Fruit fly (Drosophila melanogaster) whole organism, prepupa: ENCODE results near the gene CG7653.
A peak's percentile ranks its signal among the peaks of the same experiment; 100 is the strongest.

Source experiments
- Blimp-1 ChIP-seq: fragments of 200-800 bp; sonication (Bioruptor generic); optimal IDR thresholded peaks from 3 replicates; lab custom pipeline; 2017; ENCODE audit warnings: missing biosample characterization, missing genetic modification characterization, mild to moderate bottlenecking, moderate library complexity, missing genetic modification reagents
- CG11294 ChIP-seq: fragments of 200-800 bp; sonication (Bioruptor generic); IDR thresholded peaks from 2 replicates; pipeline ENCODE4 v1.3.6; 2022; ENCODE audit warnings: missing biosample characterization, missing genetic modification characterization
- CG11902 ChIP-seq: fragments of 200-800 bp; sonication (Bioruptor generic); optimal IDR thresholded peaks from 3 replicates; lab custom pipeline; 2016; ENCODE audit warnings: missing biosample characterization, missing genetic modification characterization
- CG3032 ChIP-seq: fragments of 200-800 bp; optimal IDR thresholded peaks from 2 replicates; lab custom pipeline; 2019; ENCODE audit warnings: missing biosample characterization, mild to moderate bottlenecking, missing genetic modification characterization, moderate library complexity
- CG31627 ChIP-seq: fragments of 200-800 bp; sonication (Bioruptor generic); optimal IDR thresholded peaks from 3 replicates; lab custom pipeline; 2016; ENCODE audit warnings: missing biosample characterization, missing genetic modification characterization
- CG32006 ChIP-seq: fragments of 200-800 bp; sonication (Bioruptor generic); optimal IDR thresholded peaks from 3 replicates; lab custom pipeline; 2017; ENCODE audit warnings: missing biosample characterization, mild to moderate bottlenecking, missing genetic modification characterization
- CG34406 ChIP-seq: fragments of 200-800 bp; sonication (Bioruptor generic); optimal IDR thresholded peaks from 3 replicates; lab custom pipeline; 2016; ENCODE audit warnings: missing biosample characterization, missing genetic modification characterization
- CG6276 ChIP-seq: fragments of 200-800 bp; sonication (Bioruptor generic); optimal IDR thresholded peaks from 2 replicates; lab custom pipeline; 2017; ENCODE audit warnings: missing biosample characterization, mild to moderate bottlenecking, missing genetic modification characterization
- CG6792 ChIP-seq: fragments of 200-800 bp; sonication (Bioruptor generic); optimal IDR thresholded peaks from 3 replicates; lab custom pipeline; 2016; ENCODE audit warnings: missing biosample characterization, missing genetic modification characterization
- CG6854 ChIP-seq: fragments of 200-800 bp; sonication (Bioruptor generic); optimal IDR thresholded peaks from 2 replicates; lab custom pipeline; 2017; ENCODE audit warnings: missing biosample characterization, mild to moderate bottlenecking, missing genetic modification characterization
- CG7368 ChIP-seq: fragments of 200-800 bp; sonication (Bioruptor generic); optimal IDR thresholded peaks from 3 replicates; lab custom pipeline; 2016; ENCODE audit warnings: missing biosample characterization, missing genetic modification characterization
- CG8319 ChIP-seq: fragments of 200-800 bp; sonication (Bioruptor generic); optimal IDR thresholded peaks from 3 replicates; lab custom pipeline; 2016; ENCODE audit warnings: missing biosample characterization, missing genetic modification characterization
- CG9139 ChIP-seq: fragments of 200-800 bp; sonication (Bioruptor generic); optimal IDR thresholded peaks from 3 replicates; lab custom pipeline; 2017; ENCODE audit warnings: missing biosample characterization, mild to moderate bottlenecking, missing genetic modification characterization
- Eip75B ChIP-seq: fragments of 200-800 bp; sonication (Bioruptor generic); optimal IDR thresholded peaks from 3 replicates; lab custom pipeline; 2016; ENCODE audit warnings: missing biosample characterization, missing genetic modification characterization
- Eip78C ChIP-seq: fragments of 200-800 bp; sonication (Bioruptor generic); peaks from one replicate; lab custom pipeline; 2016; ENCODE audit warnings: missing biosample characterization, missing genetic modification characterization
- Eip93F ChIP-seq: fragments of 200-800 bp; sonication (Bioruptor generic); optimal IDR thresholded peaks from 2 replicates; lab custom pipeline; 2016; ENCODE audit warnings: missing biosample characterization, mild to moderate bottlenecking, missing genetic modification characterization
- Ets21C ChIP-seq: fragments of 200-800 bp; sonication (Bioruptor generic); optimal IDR thresholded peaks from 3 replicates; lab custom pipeline; 2016; ENCODE audit warnings: missing biosample characterization, missing genetic modification characterization
- Gug ChIP-seq: fragments of 200-800 bp; sonication (Bioruptor generic); IDR thresholded peaks from 2 replicates; pipeline ENCODE4 v1.3.6; 2022; ENCODE audit warnings: missing biosample characterization, missing genetic modification characterization
- Hr38 ChIP-seq: sonication (Bioruptor generic); optimal IDR thresholded peaks from 2 replicates; lab custom pipeline; 2016; ENCODE audit warnings: missing biosample characterization, missing genetic modification characterization
- Hr39 ChIP-seq: fragments of 200-800 bp; sonication (Bioruptor generic); optimal IDR thresholded peaks from 2 replicates; lab custom pipeline; 2016; ENCODE audit warnings: missing biosample characterization, missing genetic modification characterization
- Smox ChIP-seq: fragments of 200-800 bp; sonication (Bioruptor generic); optimal IDR thresholded peaks from 3 replicates; lab custom pipeline; 2016; ENCODE audit warnings: missing biosample characterization, missing genetic modification characterization
- Sox14 ChIP-seq: fragments of 200-800 bp; sonication (Bioruptor generic); optimal IDR thresholded peaks from 3 replicates; lab custom pipeline; 2016; ENCODE audit warnings: missing biosample characterization, missing genetic modification characterization
- Sox15 ChIP-seq: fragments of 200-800 bp; sonication (Bioruptor generic); optimal IDR thresholded peaks from 3 replicates; lab custom pipeline; 2016; ENCODE audit warnings: missing biosample characterization, missing genetic modification characterization
- cyc ChIP-seq: fragments of 200-800 bp; sonication (Bioruptor generic); optimal IDR thresholded peaks from 3 replicates; lab custom pipeline; 2016; ENCODE audit warnings: missing biosample characterization, missing genetic modification characterization
- dsx ChIP-seq: fragments of 200-800 bp; optimal IDR thresholded peaks from 3 replicates; lab custom pipeline; 2019; ENCODE audit warnings: missing biosample characterization, mild to moderate bottlenecking, missing genetic modification characterization, moderate library complexity; ENCODE audit not compliant: poor library complexity, severe bottlenecking
- esn ChIP-seq: fragments of 200-800 bp; sonication (Bioruptor generic); optimal IDR thresholded peaks from 2 replicates; lab custom pipeline; 2016; ENCODE audit warnings: missing biosample characterization, mild to moderate bottlenecking, missing genetic modification characterization, moderate library complexity
- fd59A ChIP-seq: fragments of 200-800 bp; sonication (Bioruptor generic); optimal IDR thresholded peaks from 2 replicates; lab custom pipeline; 2017; ENCODE audit warnings: missing biosample characterization, mild to moderate bottlenecking, missing genetic modification characterization, missing genetic modification reagents
- fkh ChIP-seq: fragments of 200-800 bp; sonication (Bioruptor generic); optimal IDR thresholded peaks from 3 replicates; lab custom pipeline; 2017; ENCODE audit warnings: missing biosample characterization, mild to moderate bottlenecking, missing genetic modification characterization, moderate library complexity
- lz ChIP-seq: fragments of 200-800 bp; sonication (Bioruptor generic); optimal IDR thresholded peaks from 3 replicates; lab custom pipeline; 2016; ENCODE audit warnings: missing biosample characterization, missing genetic modification characterization
- pdm3 ChIP-seq: fragments of 200-800 bp; sonication (Bioruptor generic); optimal IDR thresholded peaks from 3 replicates; lab custom pipeline; 2016; ENCODE audit warnings: missing biosample characterization, missing genetic modification characterization
- svp ChIP-seq: fragments of 200-800 bp; sonication (Bioruptor generic); peaks from one replicate; lab custom pipeline; 2016; ENCODE audit warnings: missing biosample characterization, missing genetic modification characterization
- vri ChIP-seq: fragments of 200-800 bp; sonication (Bioruptor generic); optimal IDR thresholded peaks from 3 replicates; lab custom pipeline; 2016; ENCODE audit warnings: missing biosample characterization, mild to moderate bottlenecking, missing genetic modification characterization

CG7653 gene

DNA sequence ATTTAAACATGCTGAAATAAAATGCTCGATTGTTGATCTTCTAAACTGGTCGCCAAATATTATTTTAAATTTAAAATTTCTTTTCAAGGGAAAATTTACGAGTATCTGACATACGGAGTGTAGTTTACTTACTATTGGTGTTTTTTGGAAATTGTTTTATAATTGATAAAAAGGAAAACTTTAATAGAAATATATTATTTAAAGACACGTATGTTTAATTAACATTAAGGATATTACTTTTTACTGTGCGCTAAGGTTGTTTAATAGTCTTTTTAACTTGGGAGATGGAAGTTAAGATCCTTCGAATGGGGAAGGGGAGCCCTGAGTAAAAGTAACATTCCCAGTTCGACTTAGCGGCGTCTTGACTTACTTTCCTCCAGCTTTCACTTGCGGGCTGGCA lies at the start of gene CG7653:
CG7653 (minus strand) TSS at position 101 of the 400 bp plus-strand sequence.
- no peak for TF ChIP-seq Eip75B (GFP tag; lab: Kevin White, UChicago)
- TF ChIP-seq CG6792 (GFP tag; lab: Kevin White, UChicago): no peak
- no peak for TF ChIP-seq CG3032
- TF ChIP-seq CG8319 (GFP tag; lab: Kevin White, UChicago): no peak
- TF ChIP-seq CG34406 (GFP tag; lab: Kevin White, UChicago): no peak
- no peak for TF ChIP-seq svp (GFP tag; lab: Kevin White, UChicago)
- no peak for TF ChIP-seq Gug (GFP tag; lab: Robert Waterston, UW)
- no peak for TF ChIP-seq CG6276 (GFP tag; lab: Kevin White, UChicago)
- TF ChIP-seq CG11902 (GFP tag; lab: Kevin White, UChicago): no peak
- no peak for TF ChIP-seq dsx (GFP tag; lab: Kevin White, UChicago)
- TF ChIP-seq, all 60 proteins: peak for 0

dm6 chr2L:15923095-15923494 lies 43.1 kb upstream of the CG7653 start, which contains the start of gene CG4793:
Gene CG4793, plus strand, starts transcription at chr2L:15923395.
- TF ChIP-seq svp (GFP tag; lab: Kevin White, UChicago): peak; percentile 57
- TF ChIP-seq CG9139 (GFP tag; lab: Kevin White, UChicago): no peak
- TF ChIP-seq CG31627 (GFP tag; lab: Kevin White, UChicago): peak; percentile 5
- TF ChIP-seq Eip78C (GFP tag; lab: Kevin White, UChicago): peak; percentile 44

DNA sequence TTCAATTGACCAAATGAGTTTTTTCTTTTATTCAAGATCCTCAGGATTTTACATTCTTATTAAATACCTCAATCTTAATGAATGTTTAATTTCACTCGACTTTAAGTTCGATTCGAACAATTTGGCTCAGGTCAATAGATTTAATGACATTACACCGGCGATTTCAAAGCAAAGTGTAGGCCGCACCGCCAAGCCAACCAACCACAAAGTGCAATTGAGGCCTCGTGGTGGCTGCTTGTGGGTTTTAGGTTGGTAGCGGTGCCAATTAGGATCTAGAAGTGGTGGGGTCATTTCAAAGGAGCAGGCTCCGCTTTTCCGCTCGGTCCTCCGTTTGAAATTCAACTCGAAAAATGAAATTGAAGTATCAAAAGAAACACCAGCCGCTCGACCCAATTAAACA lies 36.6 kb upstream of the CG7653 start, which contains the start of gene CG13244:
CG13244 (plus strand) TSS at position 301 of the 400 bp plus-strand sequence.
- TF ChIP-seq lz (GFP tag; lab: Kevin White, UChicago) (no peak), Eip93F (GFP tag; lab: Kevin White, UChicago) (no peak), Blimp-1 (GFP tag; lab: Kevin White, UChicago) (no peak), Hr39 (GFP tag; lab: Kevin White, UChicago) (no peak), pdm3 (GFP tag; lab: Kevin White, UChicago) (no peak), fd59A (GFP tag; lab: Kevin White, UChicago) (no peak), Eip78C (GFP tag; lab: Kevin White, UChicago) (no peak), Hr38 (GFP tag; lab: Kevin White, UChicago) (no peak), CG7368 (GFP tag; lab: Kevin White, UChicago) (no peak), Smox (GFP tag; lab: Kevin White, UChicago) (no peak), CG11902 (GFP tag; lab: Kevin White, UChicago) (no peak), CG3032 (no peak), CG11294 (GFP tag; lab: Robert Waterston, UW) (no peak), Sox15 (no peak), Sox14 (GFP tag; lab: Kevin White, UChicago) (no peak), CG8319 (GFP tag; lab: Kevin White, UChicago) (no peak), vri (GFP tag; lab: Kevin White, UChicago) (no peak), CG32006 (GFP tag; lab: Kevin White, UChicago) (no peak)

- TF ChIP-seq pdm3 (GFP tag; lab: Kevin White, UChicago): no peak
- peak; percentile 11 for TF ChIP-seq CG6854 (GFP tag; lab: Kevin White, UChicago)
- peak; percentile 48 for TF ChIP-seq vri (GFP tag; lab: Kevin White, UChicago)
- peak; percentile 38 for TF ChIP-seq Eip78C (GFP tag; lab: Kevin White, UChicago)
- no peak for TF ChIP-seq cyc (GFP tag; lab: Kevin White, UChicago)
- peak; percentile 12 for TF ChIP-seq fkh
- TF ChIP-seq esn (GFP tag; lab: Kevin White, UChicago): no peak
- TF ChIP-seq svp (GFP tag; lab: Kevin White, UChicago): peak; percentile 73
- TF ChIP-seq Ets21C: no peak
Observed at dm6 chr2L:15913674-15914037, 33.7 kb upstream of the CG7653 start.
